Fruit fly (Drosophila melanogaster) Kc167 (cell line): Measurements from ENCODE around the gene Alp9.

Source experiments
- Myc ChIP-seq: fragments of >200 bp; optimal IDR thresholded peaks from 2 replicates; lab custom pipeline; 2017; ENCODE audit warnings: missing external identifiers
- Sin3A ChIP-seq: fragments of >200 bp; optimal IDR thresholded peaks from 2 replicates; lab custom pipeline; 2018; ENCODE audit warnings: missing external identifiers
- h ChIP-seq: fragments of >200 bp; optimal IDR thresholded peaks from 3 replicates; lab custom pipeline; 2018; ENCODE audit warnings: missing external identifiers
- insv ChIP-seq: fragments of >200 bp; optimal IDR thresholded peaks from 3 replicates; lab custom pipeline; 2018; ENCODE audit warnings: missing external identifiers
- psq ChIP-seq: fragments of >200 bp; optimal IDR thresholded peaks from 2 replicates; lab custom pipeline; 2017; ENCODE audit warnings: missing external identifiers
- ttk ChIP-seq: sonication (Bioruptor generic); optimal IDR thresholded peaks from 2 replicates; lab custom pipeline; 2017; ENCODE audit warnings: missing external identifiers

The Alp9 gene

dm6 chr3L:5594163-5594715, 1.1 kb upstream of the Alp9 start:
- TF ChIP-seq Sin3A (lab: Kevin White, UChicago): no peak
- TF ChIP-seq h: no peak
- TF ChIP-seq insv (lab: Kevin White, UChicago): no peak
- TF ChIP-seq psq: no peak
- TF ChIP-seq ttk (lab: Kevin White, UChicago): no peak
- TF ChIP-seq Myc (lab: Kevin White, UChicago): no peak

DNA sequence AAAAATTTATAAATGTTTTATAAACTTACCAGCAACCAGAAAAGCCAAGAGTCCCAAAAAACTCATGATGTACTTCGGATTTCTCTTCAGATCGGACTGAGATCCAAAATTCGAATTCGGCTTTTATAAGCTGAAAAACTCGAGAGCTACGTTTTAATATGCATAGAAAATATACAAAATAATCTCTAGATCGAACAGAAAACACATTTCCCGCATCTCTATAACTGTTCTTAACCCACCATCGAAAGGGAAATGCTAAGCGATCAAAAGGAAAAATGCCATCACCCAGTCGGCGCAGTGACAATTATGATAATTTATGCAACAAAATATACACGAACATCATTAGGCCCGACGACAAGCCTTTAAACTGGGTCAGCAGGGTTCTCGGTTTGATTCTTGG, 4.2 kb downstream of the Alp9 start, which contains the start of gene CG10591:
CG10591 (minus strand) TSS at position 101 of the 400 bp plus-strand sequence.
- TF ChIP-seq ttk (lab: Kevin White, UChicago): no peak
- TF ChIP-seq insv (lab: Kevin White, UChicago): no peak
- no peak for TF ChIP-seq Myc (lab: Kevin White, UChicago)
- TF ChIP-seq psq: no peak
- no peak for TF ChIP-seq Sin3A (lab: Kevin White, UChicago)
- TF ChIP-seq h: no peak

dm6 chr3L:5603860-5604415, 8.6 kb downstream of the Alp9 start, which contains the start of gene TM9SF3:
Gene TM9SF3 (minus strand): TSS chr3L:5603979.
- TF ChIP-seq Sin3A (lab: Kevin White, UChicago) (no peak), psq (no peak), Myc (lab: Kevin White, UChicago) (no peak), h (no peak), insv (lab: Kevin White, UChicago) (no peak), ttk (lab: Kevin White, UChicago) (no peak)

DNA sequence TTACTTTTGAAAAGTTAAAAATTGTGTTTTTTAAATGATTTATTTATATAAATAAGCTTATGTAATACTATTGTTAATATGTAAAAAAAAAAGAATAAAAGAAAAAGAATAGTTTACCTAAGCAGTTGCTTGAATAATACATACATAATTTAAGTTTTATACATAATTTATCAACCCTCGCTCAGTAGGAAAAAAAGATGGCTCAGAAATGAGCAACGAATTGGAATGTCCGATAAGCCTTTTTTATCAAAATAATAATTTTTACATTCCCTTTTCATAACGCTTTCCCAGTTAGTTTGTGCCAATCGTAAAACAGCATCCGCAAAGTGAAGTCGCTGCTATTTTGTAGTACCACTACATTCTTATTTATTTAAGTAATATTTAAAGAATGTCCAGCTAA, 9.1 kb downstream of the Alp9 start, which contains the start of gene mthl2:
mthl2 (plus strand) TSS at position 301 of the 400 bp plus-strand sequence.
- no peak for TF ChIP-seq Myc (lab: Kevin White, UChicago)
- no peak for TF ChIP-seq insv (lab: Kevin White, UChicago)
- no peak for TF ChIP-seq psq
- TF ChIP-seq Sin3A (lab: Kevin White, UChicago): no peak
- TF ChIP-seq ttk (lab: Kevin White, UChicago): no peak
- TF ChIP-seq h: no peak

- TF ChIP-seq insv (lab: Kevin White, UChicago): no peak
- no peak for TF ChIP-seq Sin3A (lab: Kevin White, UChicago)
- TF ChIP-seq h: no peak
- TF ChIP-seq psq: no peak
These were observed 12.8 kb downstream of the Alp9 start, which contains the start of gene Eaf6 for dm6 chr3L:5608128-5608527. Gene Eaf6 (minus strand): TSS chr3L:5608300.

DNA sequence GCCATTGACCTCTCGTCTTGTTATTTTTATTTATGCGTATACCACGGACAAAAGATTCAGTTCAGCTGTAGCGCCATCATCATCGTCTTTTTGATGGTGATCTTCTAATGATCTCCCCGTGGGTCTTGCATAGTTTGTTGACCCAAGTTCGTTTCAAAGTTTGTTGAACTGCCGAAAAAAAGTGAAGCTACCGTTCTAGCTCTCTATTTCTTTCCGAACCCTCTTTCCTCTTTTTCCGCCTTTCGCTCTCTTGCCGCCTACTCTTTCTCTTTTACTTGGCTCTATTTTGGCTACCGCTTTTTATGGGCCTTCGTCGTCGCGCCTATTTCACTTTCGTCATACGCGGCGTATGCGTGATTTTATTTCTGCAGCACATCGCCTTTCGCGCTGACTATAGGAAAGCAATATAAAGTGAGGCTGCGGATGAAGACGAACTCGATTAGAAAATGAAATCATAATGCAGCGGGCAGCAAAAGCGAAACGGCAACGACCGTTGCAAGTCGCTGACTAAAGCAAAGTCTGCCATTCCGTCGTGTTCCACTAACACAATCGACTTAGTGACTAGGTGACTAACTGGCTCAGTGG, 13.5 kb downstream of the Alp9 start:
- TF ChIP-seq psq (no peak), h (no peak), Myc (lab: Kevin White, UChicago) (no peak), Sin3A (lab: Kevin White, UChicago) (no peak), ttk (lab: Kevin White, UChicago) (no peak), insv (lab: Kevin White, UChicago) (no peak)

DNA sequence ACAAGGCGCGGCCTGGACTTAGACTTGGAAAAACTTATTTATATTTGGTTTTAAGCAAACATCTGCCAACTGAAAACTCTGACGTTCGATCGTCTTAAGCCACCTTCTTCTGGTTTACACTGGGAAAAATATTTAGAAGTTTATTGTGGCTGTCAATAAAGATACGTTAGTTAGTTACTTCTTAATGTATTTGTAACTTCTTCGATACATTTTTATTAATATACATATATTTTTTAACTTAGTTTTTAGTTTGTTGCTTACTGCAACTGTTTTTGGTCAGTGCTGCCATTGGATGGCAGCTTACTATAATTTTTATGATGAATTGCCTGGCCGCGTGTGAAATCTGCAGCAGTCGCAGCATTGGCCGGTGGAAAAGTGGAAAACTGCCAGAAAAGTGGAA, 14.2 kb downstream of the Alp9 start:
- TF ChIP-seq h (no peak), Sin3A (lab: Kevin White, UChicago) (no peak), ttk (lab: Kevin White, UChicago) (no peak), Myc (lab: Kevin White, UChicago) (no peak), psq (no peak), insv (lab: Kevin White, UChicago) (no peak)

DNA sequence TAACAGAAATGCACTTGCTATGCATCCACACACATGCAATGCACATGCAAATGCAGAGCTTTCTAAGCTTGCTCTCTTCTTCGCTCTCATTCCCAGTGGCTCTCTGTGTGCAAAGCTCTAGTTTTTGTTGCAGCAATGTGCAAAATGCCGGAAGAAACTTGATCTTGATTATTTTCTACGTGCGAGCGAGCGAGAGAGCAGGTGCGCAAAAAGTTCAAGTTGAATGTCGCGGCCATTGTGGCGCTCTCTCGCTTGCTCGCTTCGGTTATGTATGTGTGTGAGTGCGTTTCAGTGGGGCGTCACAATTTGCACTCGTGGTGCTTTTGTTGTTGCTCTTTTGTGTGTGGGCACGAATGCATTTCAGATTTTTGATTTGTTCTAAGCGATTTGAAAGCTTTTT, 15.2 kb downstream of the Alp9 start:
- no peak for TF ChIP-seq Myc (lab: Kevin White, UChicago)
- TF ChIP-seq insv (lab: Kevin White, UChicago): no peak

- no peak for TF ChIP-seq Sin3A (lab: Kevin White, UChicago)
- TF ChIP-seq h: no peak
- no peak for TF ChIP-seq Myc (lab: Kevin White, UChicago)
- no peak for TF ChIP-seq psq
- no peak for TF ChIP-seq insv (lab: Kevin White, UChicago)
- TF ChIP-seq ttk (lab: Kevin White, UChicago): no peak
These were observed 16.4 kb downstream of the Alp9 start for dm6 chr3L:5611732-5612250.

DNA sequence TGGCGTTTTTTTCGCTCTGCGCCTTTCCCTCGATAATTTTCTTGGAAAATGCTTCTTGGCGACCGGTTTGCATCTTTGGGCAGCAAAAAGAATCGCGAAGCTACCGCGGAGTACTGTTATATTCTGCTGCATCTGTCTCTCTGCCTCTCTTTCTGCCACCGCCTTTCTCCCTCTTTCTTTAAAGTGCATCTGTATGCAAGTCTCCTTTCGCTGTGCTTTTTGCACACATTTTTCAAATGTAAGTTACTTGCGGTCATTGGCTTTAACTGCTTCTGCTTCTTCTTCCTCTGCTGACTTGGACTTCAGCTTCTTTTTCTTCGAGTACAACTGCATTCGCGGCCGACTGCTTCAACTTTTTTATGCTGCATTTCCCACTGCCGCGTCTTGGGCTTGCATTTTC, 20.4 kb downstream of the Alp9 start:
- no peak for TF ChIP-seq psq
- no peak for TF ChIP-seq Myc (lab: Kevin White, UChicago)
- TF ChIP-seq insv (lab: Kevin White, UChicago): no peak
- no peak for TF ChIP-seq h
- TF ChIP-seq Sin3A (lab: Kevin White, UChicago): no peak
- no peak for TF ChIP-seq ttk (lab: Kevin White, UChicago)

- TF ChIP-seq Sin3A (lab: Kevin White, UChicago) (no peak), insv (lab: Kevin White, UChicago) (no peak), ttk (lab: Kevin White, UChicago) (no peak), psq (no peak), h (no peak), Myc (lab: Kevin White, UChicago) (no peak)
These were observed 21.1 kb downstream of the Alp9 start for dm6 chr3L:5616472-5616871.

dm6 chr3L:5617395-5617794, 22.1 kb downstream of the Alp9 start:
- TF ChIP-seq Sin3A (lab: Kevin White, UChicago) (no peak), h (no peak), Myc (lab: Kevin White, UChicago) (no peak), ttk (lab: Kevin White, UChicago) (no peak), psq (no peak), insv (lab: Kevin White, UChicago) (no peak)
